Worm (Caenorhabditis elegans) whole organism, L4 larva: ENCODE data around the gene Y71H2B.5.

ENCODE experiments used
- F37D6.2 ChIP-seq: sonication (generic microtip); optimal IDR thresholded peaks from 2 replicates; lab custom pipeline; 2016; ENCODE audit warnings: mild to moderate bottlenecking, missing genetic modification characterization, missing compliant biosample characterization
- F44E2.7 ChIP-seq: fragments of 200-800 bp; sonication (Bioruptor generic); IDR thresholded peaks from 2 replicates; pipeline ENCODE4 v2.1.2; 2022; ENCODE audit warnings: missing genetic modification characterization, missing compliant biosample characterization
- R02D3.7 ChIP-seq: fragments of 150-350 bp; sonication (generic microtip); optimal IDR thresholded peaks from 3 replicates; lab custom pipeline; 2014; ENCODE audit warnings: missing biosample characterization, missing genetic modification characterization
- Y48G9A.11 ChIP-seq: fragments of 200-800 bp; sonication (Bioruptor generic); IDR thresholded peaks from 2 replicates; pipeline ENCODE4 v1.3.6; 2022; ENCODE audit warnings: missing genetic modification reagents, missing genetic modification characterization, missing compliant biosample characterization
- Y75B8A.6 ChIP-seq: fragments of 200-800 bp; sonication (Bioruptor generic); IDR thresholded peaks from 2 replicates; pipeline ENCODE4 v1.3.6; 2022; ENCODE audit warnings: missing genetic modification reagents, missing genetic modification characterization, missing compliant biosample characterization
- ama-1 ChIP-seq: fragments of 150-350 bp; optimal IDR thresholded peaks from 2 replicates; lab custom pipeline; 2014; ENCODE audit warnings: inconsistent platforms, mixed read lengths
- arid-1 ChIP-seq: fragments of 200-800 bp; sonication (Bioruptor generic); conservative IDR thresholded peaks from 2 replicates; pipeline ENCODE4 v1.3.6; 2022; ENCODE audit warnings: missing genetic modification reagents, missing genetic modification characterization, missing compliant biosample characterization
- ceh-32 ChIP-seq: sonication (generic microtip); optimal IDR thresholded peaks from 2 replicates; lab custom pipeline; 2016; ENCODE audit warnings: mild to moderate bottlenecking, missing genetic modification characterization, missing compliant biosample characterization; ENCODE audit not compliant: poor library complexity
- ceh-62 ChIP-seq: sonication (generic microtip); optimal IDR thresholded peaks from 2 replicates; lab custom pipeline; 2017; ENCODE audit warnings: missing biosample characterization, missing genetic modification characterization
- ces-1 ChIP-seq: fragments of 150-350 bp; sonication (generic microtip); optimal IDR thresholded peaks from 4 replicates; lab custom pipeline; 2014; ENCODE audit warnings: missing biosample characterization, missing genetic modification reagents, missing genetic modification characterization
- cey-2 ChIP-seq: sonication (generic microtip); optimal IDR thresholded peaks from 3 replicates; lab custom pipeline; 2017; ENCODE audit warnings: missing genetic modification characterization, mild to moderate bottlenecking, missing compliant biosample characterization, antibody characterized with exemption, borderline replicate concordance; ENCODE audit not compliant: insufficient read depth
- daf-16 ChIP-seq, 3 experiments: sonication (generic microtip); optimal IDR thresholded peaks; 2 replicates each; lab custom pipeline; 2016 to 2017; ENCODE audit warnings: missing genetic modification characterization in 3 of 3, missing genetic modification reagents in 3 of 3, mild to moderate bottlenecking in 2 of 3, missing compliant biosample characterization in 2 of 3, missing biosample characterization in 1 of 3, moderate library complexity in 1 of 3
- dmd-8 ChIP-seq: fragments of 200-800 bp; sonication (Bioruptor generic); IDR thresholded peaks from 2 replicates; pipeline ENCODE4 v1.3.6; 2022; ENCODE audit warnings: missing genetic modification characterization, missing compliant biosample characterization
- dmd-9 ChIP-seq: fragments of 200-800 bp; sonication (Bioruptor generic); IDR thresholded peaks from 2 replicates; pipeline ENCODE4 v1.3.6; 2022; ENCODE audit warnings: missing genetic modification reagents, missing genetic modification characterization, missing compliant biosample characterization
- dpl-1 ChIP-seq: fragments of 150-350 bp; optimal IDR thresholded peaks from 2 replicates; lab custom pipeline; 2014; ENCODE audit warnings: missing biosample characterization, missing genetic modification reagents, missing genetic modification characterization
- duxl-1 ChIP-seq: sonication (generic microtip); optimal IDR thresholded peaks from 2 replicates; lab custom pipeline; 2016; ENCODE audit warnings: mild to moderate bottlenecking, missing genetic modification characterization, moderate library complexity, missing compliant biosample characterization; ENCODE audit not compliant: poor library complexity
- egl-27 ChIP-seq: sonication (generic microtip); optimal IDR thresholded peaks from 3 replicates; lab custom pipeline; 2017; ENCODE audit warnings: missing biosample characterization, missing genetic modification reagents, missing genetic modification characterization
- fos-1 ChIP-seq: fragments of 150-350 bp; optimal IDR thresholded peaks from 2 replicates; lab custom pipeline; 2014; ENCODE audit warnings: missing biosample characterization, missing genetic modification characterization
- hif-1 ChIP-seq, 2 experiments: sonication (generic microtip); optimal IDR thresholded peaks; 2 replicates each; lab custom pipeline; 2016 to 2017; ENCODE audit warnings: missing compliant biosample characterization in 2 of 2, missing genetic modification characterization in 2 of 2, missing genetic modification reagents in 2 of 2, missing genotype in 2 of 2, mild to moderate bottlenecking in 1 of 2
- hlh-11 ChIP-seq: fragments of 200-800 bp; sonication (Bioruptor generic); optimal IDR thresholded peaks from 2 replicates; lab custom pipeline; 2018; ENCODE audit warnings: mild to moderate bottlenecking, missing genetic modification characterization, missing compliant biosample characterization
- hlh-30 ChIP-seq: sonication (generic microtip); optimal IDR thresholded peaks from 2 replicates; lab custom pipeline; 2017; ENCODE audit warnings: antibody characterized with exemption, mild to moderate bottlenecking, missing genetic modification characterization, missing compliant biosample characterization; ENCODE audit not compliant: insufficient read depth
- lim-7 ChIP-seq: fragments of 200-800 bp; sonication (Bioruptor generic); IDR thresholded peaks from 2 replicates; pipeline ENCODE4 v1.3.6; 2022; ENCODE audit warnings: missing genetic modification characterization, missing compliant biosample characterization
- lin-1 ChIP-seq: fragments of 200-800 bp; sonication (Bioruptor generic); IDR thresholded peaks from 2 replicates; pipeline ENCODE4 v1.3.6; 2022; ENCODE audit warnings: missing genetic modification reagents, missing genetic modification characterization, missing compliant biosample characterization
- madf-9 ChIP-seq: fragments of 200-800 bp; sonication (Bioruptor generic); conservative IDR thresholded peaks from 2 replicates; pipeline ENCODE4 v1.3.6; 2022; ENCODE audit warnings: missing genetic modification reagents, missing genetic modification characterization, missing compliant biosample characterization
- mdl-1 ChIP-seq, 2 experiments: fragments of 150-350 bp in 1 of 2; sonication (generic microtip) in 1 of 2; optimal IDR thresholded peaks; 2 replicates each; lab custom pipeline; 2014 to 2017; ENCODE audit warnings: missing biosample characterization in 2 of 2, missing genetic modification characterization in 2 of 2
- mdt-29 ChIP-seq: fragments of 200-800 bp; sonication (Bioruptor generic); IDR thresholded peaks from 2 replicates; pipeline ENCODE4 v1.3.6; 2022; ENCODE audit warnings: missing genetic modification reagents, missing genetic modification characterization, missing compliant biosample characterization
- mep-1 ChIP-seq: fragments of 150-350 bp; sonication (generic microtip); optimal IDR thresholded peaks from 3 replicates; lab custom pipeline; 2014; ENCODE audit warnings: missing biosample characterization, missing genetic modification characterization
- mes-2 ChIP-seq: sonication (generic microtip); optimal IDR thresholded peaks from 2 replicates; lab custom pipeline; 2016; ENCODE audit warnings: missing genotype, mild to moderate bottlenecking, missing genetic modification characterization, missing compliant biosample characterization; ENCODE audit not compliant: poor library complexity, severe bottlenecking
- mxl-2 ChIP-seq: fragments of 200-800 bp; sonication (Bioruptor generic); conservative IDR thresholded peaks from 2 replicates; pipeline ENCODE4 v1.3.6; 2022; ENCODE audit warnings: missing genetic modification reagents, missing genetic modification characterization, missing compliant biosample characterization
- nhr-102 ChIP-seq: sonication (generic microtip); optimal IDR thresholded peaks from 2 replicates; lab custom pipeline; 2016; ENCODE audit warnings: mild to moderate bottlenecking, missing genetic modification characterization, moderate library complexity, missing compliant biosample characterization
- nhr-111 ChIP-seq: fragments of 200-800 bp; sonication (Bioruptor generic); optimal IDR thresholded peaks from 2 replicates; lab custom pipeline; 2018; ENCODE audit warnings: mild to moderate bottlenecking, missing genetic modification characterization, missing compliant biosample characterization
- nhr-25 ChIP-seq: sonication (generic microtip); optimal IDR thresholded peaks from 2 replicates; lab custom pipeline; 2017; ENCODE audit warnings: missing genetic modification characterization, mild to moderate bottlenecking, missing compliant biosample characterization, antibody characterized with exemption, moderate library complexity, borderline replicate concordance; ENCODE audit not compliant: insufficient read depth
- nhr-28 ChIP-seq: fragments of 150-350 bp; optimal IDR thresholded peaks from 2 replicates; lab custom pipeline; 2014; ENCODE audit warnings: missing biosample characterization, missing genetic modification characterization
- nhr-42 ChIP-seq: fragments of 200-800 bp; sonication (Bioruptor generic); IDR thresholded peaks from 2 replicates; pipeline ENCODE4 v1.3.6; 2022; ENCODE audit warnings: missing genetic modification characterization, missing compliant biosample characterization
- nhr-6 ChIP-seq: fragments of 150-350 bp; optimal IDR thresholded peaks from 2 replicates; lab custom pipeline; 2014; ENCODE audit warnings: missing biosample characterization, missing genetic modification characterization
- pha-4 ChIP-seq, 2 experiments: fragments of 150-350 bp in 1 of 2; fragments of 200-800 bp in 1 of 2; sonication (Bioruptor generic) in 1 of 2; IDR thresholded peaks in 1 of 2; optimal IDR thresholded peaks in 1 of 2; 2 replicates each; pipeline versions ENCODE4 v1.3.6 to Lab custom; 2014 to 2022; ENCODE audit warnings: missing genetic modification characterization in 2 of 2, missing genetic modification reagents in 2 of 2, missing biosample characterization in 1 of 2, missing compliant biosample characterization in 1 of 2
- pqm-1 ChIP-seq: sonication (generic microtip); optimal IDR thresholded peaks from 2 replicates; lab custom pipeline; 2017; ENCODE audit warnings: missing biosample characterization, missing genetic modification characterization
- rbr-2 ChIP-seq: sonication (generic microtip); optimal IDR thresholded peaks from 2 replicates; lab custom pipeline; 2016; ENCODE audit warnings: missing genotype, missing genetic modification characterization, missing compliant biosample characterization
- sdz-12 ChIP-seq: fragments of 200-800 bp; sonication (Bioruptor generic); optimal IDR thresholded peaks from 2 replicates; lab custom pipeline; 2018; ENCODE audit warnings: mild to moderate bottlenecking, missing genetic modification characterization, missing compliant biosample characterization
- snpc-4 ChIP-seq: fragments of 150-350 bp; optimal IDR thresholded peaks from 2 replicates; lab custom pipeline; 2014; ENCODE audit warnings: missing biosample characterization, missing genetic modification characterization
- spr-1 ChIP-seq: sonication (generic microtip); optimal IDR thresholded peaks from 2 replicates; lab custom pipeline; 2016; ENCODE audit warnings: mild to moderate bottlenecking, missing genetic modification characterization, missing compliant biosample characterization
- tra-1 ChIP-seq: fragments of 200-800 bp; sonication (Bioruptor generic); IDR thresholded peaks from 2 replicates; pipeline ENCODE4 v1.3.6; 2022; ENCODE audit warnings: missing genetic modification reagents, missing genetic modification characterization, missing compliant biosample characterization
- unc-39 ChIP-seq: sonication (generic microtip); optimal IDR thresholded peaks from 2 replicates; lab custom pipeline; 2017; ENCODE audit warnings: missing biosample characterization, missing genetic modification characterization
- unc-62 ChIP-seq, 3 experiments: fragments of 150-350 bp in 1 of 3; sonication (generic microtip); optimal IDR thresholded peaks in 2 of 3; peaks in 1 of 3; 1 replicate in 1 of 3; 2 replicates in 2 of 3; lab custom pipeline; 2014 to 2017; ENCODE audit warnings: missing biosample characterization in 3 of 3, missing genetic modification characterization in 3 of 3, missing genetic modification reagents in 3 of 3, missing genotype in 1 of 3
- vab-7 ChIP-seq: fragments of 200-800 bp; sonication (Bioruptor generic); IDR thresholded peaks from 2 replicates; pipeline ENCODE4 v1.3.6; 2022; ENCODE audit warnings: missing genetic modification reagents, missing genetic modification characterization, missing compliant biosample characterization
- zag-1 ChIP-seq: fragments of 150-350 bp; optimal IDR thresholded peaks from 2 replicates; lab custom pipeline; 2014; ENCODE audit warnings: missing biosample characterization, missing genetic modification characterization
- zfp-2 ChIP-seq: sonication (generic microtip); optimal IDR thresholded peaks from 2 replicates; lab custom pipeline; 2016; ENCODE audit warnings: mild to moderate bottlenecking, missing genetic modification characterization, missing compliant biosample characterization
- zfp-3 ChIP-seq: fragments of 200-800 bp; sonication (Bioruptor generic); conservative IDR thresholded peaks from 2 replicates; pipeline ENCODE4 v1.3.6; 2022; ENCODE audit warnings: missing genetic modification reagents, missing genetic modification characterization, missing compliant biosample characterization
- ztf-7 ChIP-seq: fragments of 150-350 bp; optimal IDR thresholded peaks from 2 replicates; lab custom pipeline; 2014; ENCODE audit warnings: missing biosample characterization, missing genetic modification characterization

Y71H2B.5 gene

ce11 chrIII:2578563-2578962, 29.3 kb upstream of the Y71H2B.5 start (continued):
- TF ChIP-seq ceh-32 (no peak), arid-1 (GFP tag; lab: Robert Waterston, UW) (no peak), zag-1 (tag; lab: Kevin White, UChicago) (no peak), lin-1 (GFP tag; lab: Robert Waterston, UW) (no peak), duxl-1 (tag; lab: Kevin White, UChicago) (no peak), vab-7 (no peak), rbr-2 (tag; lab: Kevin White, UChicago) (peak; percentile 18), nhr-42 (GFP tag; lab: Robert Waterston, UW) (no peak), daf-16 (GFP tag; optimal IDR thresholded peaks at IDR 0.05; lab: Kevin White, UChicago) (peak in 1 of 2 experiments; percentile 25), daf-16 (tag; optimal IDR thresholded peaks at IDR 0.05; lab: Kevin White, UChicago) (peak; percentile 93), pha-4 (GFP tag; IDR thresholded peaks at IDR 0.05; lab: Robert Waterston, UW) (no peak), pha-4 (tag; optimal IDR thresholded peaks at IDR 0.05; lab: Kevin White, UChicago) (peak; percentile 30), ztf-7 (tag; lab: Kevin White, UChicago) (peak; percentile 42), ama-1 (lab: Kevin White, UChicago) (no peak), lim-7 (no peak), tra-1 (GFP tag; lab: Robert Waterston, UW) (no peak), fos-1 (tag; lab: Kevin White, UChicago) (no peak), dmd-9 (no peak), mxl-2 (GFP tag; lab: Robert Waterston, UW) (no peak), mep-1 (tag; lab: Kevin White, UChicago) (peak; percentile 51), F37D6.2 (tag; lab: Kevin White, UChicago) (no peak), mdt-29 (GFP tag; lab: Robert Waterston, UW) (no peak), nhr-25 (tag; lab: Kevin White, UChicago) (no peak), hlh-30 (tag; lab: Kevin White, UChicago) (peak; percentile 90), zfp-3 (no peak), zfp-2 (tag; lab: Kevin White, UChicago) (no peak), F44E2.7 (no peak), unc-62 (GFP tag; optimal IDR thresholded peaks at IDR 0.05 in 1 of 2; lab: Kevin White, UChicago) (no peak), unc-62 (tag; optimal IDR thresholded peaks at IDR 0.05; lab: Kevin White, UChicago) (no peak), hif-1 (tag; optimal IDR thresholded peaks at IDR 0.05; lab: Kevin White, UChicago) (no peak), nhr-111 (GFP tag; lab: Kevin White, UChicago) (no peak), nhr-28 (tag; lab: Kevin White, UChicago) (peak; percentile 53), dmd-8 (GFP tag; lab: Robert Waterston, UW) (no peak), dpl-1 (GFP tag; lab: Kevin White, UChicago) (no peak), spr-1 (tag; lab: Kevin White, UChicago) (no peak), sdz-12 (GFP tag; lab: Kevin White, UChicago) (no peak), R02D3.7 (tag; lab: Kevin White, UChicago) (no peak), mes-2 (peak; percentile 45), snpc-4 (tag; lab: Kevin White, UChicago) (no peak), mdl-1 (tag; optimal IDR thresholded peaks at IDR 0.05; lab: Kevin White, UChicago) (peak in 1 of 2 experiments; percentile 63)
- TF ChIP-seq, all 104 proteins: peak for 17

DNA sequence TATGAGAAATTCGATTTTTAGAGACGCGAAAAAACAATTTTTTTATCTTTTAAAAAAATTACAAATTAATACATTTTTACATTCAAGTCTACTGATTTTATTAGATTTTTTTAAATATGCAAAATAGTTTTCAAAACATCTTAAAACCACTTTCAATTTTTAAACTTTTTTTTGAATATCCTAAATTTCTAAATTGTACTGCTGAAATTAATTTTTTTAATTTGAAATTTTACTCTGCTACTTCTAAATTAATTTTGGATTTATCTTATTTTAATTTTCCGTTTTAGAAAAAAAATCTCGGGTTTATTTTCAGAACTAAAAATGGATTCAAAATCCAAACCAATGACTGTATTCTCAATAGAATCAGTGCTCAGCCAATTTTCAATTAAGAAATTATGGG, 28.8 kb upstream of the Y71H2B.5 start, which contains the start of gene Y71H2B.8:
Y71H2B.8 (plus strand) TSS at position 301 of the 400 bp plus-strand sequence.
- TF ChIP-seq madf-9 (GFP tag; lab: Robert Waterston, UW) = no peak
- no peak for TF ChIP-seq ceh-62 (tag; lab: Kevin White, UChicago)
- no peak for TF ChIP-seq unc-39 (tag; lab: Kevin White, UChicago)
- no peak for TF ChIP-seq hlh-30 (tag; lab: Kevin White, UChicago)
- no peak for TF ChIP-seq egl-27 (tag; lab: Kevin White, UChicago)
- TF ChIP-seq unc-62 (GFP tag; optimal IDR thresholded peaks at IDR 0.05 in 1 of 2; lab: Kevin White, UChicago) = no peak
- no peak for TF ChIP-seq unc-62 (tag; optimal IDR thresholded peaks at IDR 0.05; lab: Kevin White, UChicago)
- TF ChIP-seq Y75B8A.6 = no peak
- no peak for TF ChIP-seq pqm-1
- TF ChIP-seq cey-2 (tag; lab: Kevin White, UChicago) = no peak
- no peak for TF ChIP-seq ces-1 (GFP tag; lab: Kevin White, UChicago)
- TF ChIP-seq hlh-11 = no peak
- TF ChIP-seq Y48G9A.11 (GFP tag; lab: Robert Waterston, UW) = no peak
- TF ChIP-seq nhr-102 = no peak
- no peak for TF ChIP-seq nhr-6 (tag; lab: Kevin White, UChicago)
